Worm (Caenorhabditis elegans) whole organism, L3 larva: ENCODE results near the gene C06E7.88.

Experiments
- ceh-16 ChIP-seq: sonication (generic microtip); optimal IDR thresholded peaks from 2 replicates; lab custom pipeline; 2017; ENCODE audit warnings: missing biosample characterization, missing genetic modification characterization
- jun-1 ChIP-seq: fragments of 150-350 bp; optimal IDR thresholded peaks from 2 replicates; lab custom pipeline; 2014; ENCODE audit warnings: missing biosample characterization, missing genetic modification reagents, missing genetic modification characterization
- lin-15B ChIP-seq: fragments of 150-350 bp; optimal IDR thresholded peaks from 2 replicates; lab custom pipeline; 2014; ENCODE audit warnings: missing biosample characterization, missing genetic modification characterization
- nhr-237 ChIP-seq: fragments of 150-350 bp; optimal IDR thresholded peaks from 2 replicates; lab custom pipeline; 2014; ENCODE audit warnings: missing biosample characterization, missing genetic modification characterization
- nhr-76 ChIP-seq: fragments of 150-350 bp; sonication (generic microtip); optimal IDR thresholded peaks from 5 replicates; lab custom pipeline; 2014; ENCODE audit warnings: missing biosample characterization, missing genetic modification characterization
- snpc-4 ChIP-seq: fragments of 150-350 bp; optimal IDR thresholded peaks from 2 replicates; lab custom pipeline; 2014; ENCODE audit warnings: missing biosample characterization, missing genetic modification characterization
- unc-62 ChIP-seq: fragments of 150-350 bp; sonication (generic microtip); optimal IDR thresholded peaks from 4 replicates; lab custom pipeline; 2014; ENCODE audit warnings: missing biosample characterization, missing genetic modification reagents, missing genetic modification characterization
- zag-1 ChIP-seq: fragments of 150-350 bp; optimal IDR thresholded peaks from 2 replicates; lab custom pipeline; 2014; ENCODE audit warnings: missing biosample characterization, missing genetic modification characterization
- ztf-11 ChIP-seq: fragments of 150-350 bp; optimal IDR thresholded peaks from 2 replicates; lab custom pipeline; 2014; ENCODE audit warnings: missing biosample characterization, missing genetic modification characterization

ce11 chrIV:5821997-5822396, 45.1 kb downstream of the C06E7.88 start:
- TF ChIP-seq nhr-76 (tag; lab: Kevin White, UChicago) (no peak), zag-1 (no peak), ztf-11 (tag; lab: Kevin White, UChicago) (no peak), ceh-16 (tag; lab: Kevin White, UChicago) (no peak), lin-15B (tag; lab: Kevin White, UChicago) (no peak), nhr-237 (tag; lab: Kevin White, UChicago) (no peak), unc-62 (GFP tag; lab: Kevin White, UChicago) (no peak), snpc-4 (no peak), jun-1 (tag; lab: Kevin White, UChicago) (no peak)
